Worm (Caenorhabditis elegans): ENCODE measurements around the gene F01G10.4.

DNA sequence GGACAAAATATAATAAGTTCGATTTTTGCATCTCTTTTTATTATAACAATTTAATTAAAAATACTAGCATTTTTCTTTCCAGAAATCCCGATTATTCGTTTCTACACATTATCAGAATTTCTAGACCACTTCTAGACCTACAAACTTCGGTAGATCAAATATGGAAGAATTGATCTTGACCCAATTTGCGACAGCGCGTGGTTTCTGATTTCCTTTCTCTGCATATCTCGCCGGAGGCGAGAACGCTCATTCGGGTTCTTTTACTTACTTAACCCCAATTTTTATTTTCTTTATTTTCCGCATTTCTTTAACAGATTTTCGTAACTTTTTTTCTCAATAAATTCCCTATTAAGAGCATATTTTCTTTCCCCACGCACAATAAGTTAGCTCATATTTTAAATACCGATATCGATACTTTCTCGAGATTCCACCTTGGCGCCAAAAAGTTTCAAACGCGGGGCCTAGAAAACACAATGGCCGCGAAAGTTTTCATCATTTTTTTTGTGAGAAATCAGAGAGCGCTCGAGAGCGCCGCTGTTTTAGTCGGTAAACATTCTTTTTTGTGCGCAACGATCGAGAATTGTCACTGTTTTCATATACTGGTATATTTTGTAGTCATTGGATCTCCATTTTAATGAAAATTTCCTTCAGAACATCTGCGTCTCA, 10.2 kb upstream of the F01G10.4 start:
- TF ChIP-seq F13C5.2 (tag; optimal IDR thresholded peaks at IDR 0.05) (no peak), tra-4 (tag; optimal IDR thresholded peaks at IDR 0.05) (no peak), tbx-11 (GFP tag; IDR thresholded peaks at IDR 0.05) (no peak)
